Fruit fly (Drosophila melanogaster) whole organism: ENCODE data around the gene Pvf1.

Experiments
- CG8478 ChIP-seq: fragments of >200 bp; optimal IDR thresholded peaks from 2 replicates; lab custom pipeline; 2018; ENCODE audit warnings: inconsistent platforms
- Dll ChIP-seq: fragments of >200 bp; optimal IDR thresholded peaks from 2 replicates; lab custom pipeline; 2017
- EcR ChIP-seq, 2 experiments: fragments of >200 bp; optimal IDR thresholded peaks; 2 replicates each; lab custom pipeline; 2017; ENCODE audit warnings: missing biosample characterization in 2 of 2, missing genetic modification characterization in 2 of 2, missing genetic modification reagents in 2 of 2
- pan ChIP-seq: fragments of >200 bp; optimal IDR thresholded peaks from 2 replicates; lab custom pipeline; 2017
- psq ChIP-seq: fragments of >200 bp; optimal IDR thresholded peaks from 2 replicates; lab custom pipeline; 2017
- usp ChIP-seq: fragments of >200 bp; optimal IDR thresholded peaks from 2 replicates; lab custom pipeline; 2017; ENCODE audit warnings: missing biosample characterization, missing genetic modification characterization, mixed read lengths

Pvf1 gene

dm6 chrX:18869489-18870132 lies 37.1 kb downstream of the Pvf1 start:
- TF ChIP-seq usp (GFP tag; lab: Kevin White, UChicago), result no peak
- no peak for TF ChIP-seq psq
- TF ChIP-seq CG8478, result no peak
- no peak for TF ChIP-seq Dll (lab: Kevin White, UChicago)
- TF ChIP-seq pan, result no peak
- no peak for TF ChIP-seq EcR (GFP tag; optimal IDR thresholded peaks at IDR 0.05; lab: Kevin White, UChicago)

dm6 chrX:18883999-18884671 lies 51.7 kb downstream of the Pvf1 start, which contains the start of gene CG7332:
Gene CG7332 (plus strand): TSS chrX:18884513.
- TF ChIP-seq psq (no peak), pan (no peak), CG8478 (no peak), usp (GFP tag; lab: Kevin White, UChicago) (no peak), Dll (lab: Kevin White, UChicago) (no peak), EcR (GFP tag; optimal IDR thresholded peaks at IDR 0.05; lab: Kevin White, UChicago) (no peak)
